Worm (Caenorhabditis elegans): Measurements from ENCODE around the gene T04H1.5.

Gene T04H1.5

DNA sequence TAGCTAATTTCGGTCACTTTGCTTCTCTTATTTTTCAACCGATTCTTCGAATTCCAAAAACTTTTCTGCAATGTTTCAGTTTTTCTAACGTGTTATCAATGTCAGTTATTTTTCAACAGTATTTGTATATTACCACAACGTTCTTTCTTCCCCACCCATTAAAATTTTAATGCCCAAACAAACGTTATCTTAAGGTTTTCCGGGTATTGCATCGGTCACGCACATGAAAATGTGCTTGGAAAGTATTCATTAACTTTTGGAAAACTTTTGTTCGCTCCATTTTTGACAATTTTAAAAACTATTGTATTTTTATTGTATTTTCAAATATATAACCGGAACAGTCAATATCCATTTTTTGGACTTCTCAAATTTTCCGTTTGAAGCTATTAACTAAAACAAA, 45.0 kb downstream of the T04H1.5 start:
- TF ChIP-seq chd-7 (tag; optimal IDR thresholded peaks at IDR 0.05) (no peak), hrde-1 (tag; optimal IDR thresholded peaks at IDR 0.05; ENCODE audit: borderline replicate concordance) (no peak), K12H6.12 (tag; optimal IDR thresholded peaks at IDR 0.05) (no peak), dpl-1 (GFP tag; optimal IDR thresholded peaks at IDR 0.05) (no peak), Y79H2A.3 (GFP tag; conservative IDR thresholded peaks at IDR 0.05) (no peak), ekl-4 (GFP tag; IDR thresholded peaks at IDR 0.05) (no peak), rec-8 (tag; optimal IDR thresholded peaks at IDR 0.05) (no peak), snpc-4 (GFP tag; optimal IDR thresholded peaks at IDR 0.05) (no peak), snpc-4 (tag; optimal IDR thresholded peaks at IDR 0.05) (no peak), F10E7.11 (tag; optimal IDR thresholded peaks at IDR 0.05) (no peak), mxl-1 (tag; optimal IDR thresholded peaks at IDR 0.05) (no peak)

DNA sequence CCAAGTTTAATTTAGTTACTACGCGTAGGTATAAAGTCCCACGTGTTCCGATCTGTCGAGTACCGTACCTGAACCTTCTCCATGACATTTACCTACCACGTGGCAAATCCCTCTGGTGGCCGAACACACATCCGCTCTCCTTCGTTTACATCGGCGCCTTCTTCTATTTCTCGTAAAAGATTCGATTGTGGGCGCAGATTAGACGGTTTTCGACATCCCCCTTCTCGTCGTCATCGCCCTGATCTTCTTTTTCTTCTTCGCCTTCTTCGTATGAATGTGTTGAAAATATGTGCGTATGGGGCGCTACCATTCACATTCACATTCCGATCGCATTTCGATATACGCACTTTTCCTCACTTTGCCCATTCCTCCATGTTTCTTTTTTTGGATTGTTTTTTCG, 45.7 kb downstream of the T04H1.5 start:
- TF ChIP-seq attf-6 (GFP tag; IDR thresholded peaks at IDR 0.05) = no peak

DNA sequence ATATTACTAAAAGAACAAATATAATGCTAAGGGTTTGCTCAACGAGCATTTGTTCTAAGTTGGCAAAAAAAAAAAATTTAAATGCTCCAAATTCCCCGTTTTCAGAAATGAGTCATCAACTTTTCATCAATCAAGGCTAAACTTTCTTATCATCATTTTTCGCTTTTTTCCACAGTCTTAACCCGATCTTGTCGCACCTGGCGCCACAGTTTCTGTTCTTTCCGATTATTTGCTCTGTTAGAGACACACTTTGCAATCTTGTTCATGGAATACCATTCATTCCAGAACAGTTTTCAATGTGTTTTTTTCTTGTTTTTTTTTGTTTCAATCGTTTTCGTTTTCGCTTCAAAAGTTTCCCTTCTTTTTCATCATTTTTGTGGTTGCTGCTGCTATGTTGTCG, 47.0 kb downstream of the T04H1.5 start:
- TF ChIP-seq cebp-1 (GFP tag; IDR thresholded peaks at IDR 0.05) = no peak
- TF ChIP-seq cebp-1 (tag; optimal IDR thresholded peaks at IDR 0.05) = no peak
- TF ChIP-seq ekl-4 (GFP tag; IDR thresholded peaks at IDR 0.05) = no peak
- no peak for TF ChIP-seq pbrm-1 (GFP tag; IDR thresholded peaks at IDR 0.05)
- TF ChIP-seq nhr-80 (tag; optimal IDR thresholded peaks at IDR 0.05) = peak; percentile 80

DNA sequence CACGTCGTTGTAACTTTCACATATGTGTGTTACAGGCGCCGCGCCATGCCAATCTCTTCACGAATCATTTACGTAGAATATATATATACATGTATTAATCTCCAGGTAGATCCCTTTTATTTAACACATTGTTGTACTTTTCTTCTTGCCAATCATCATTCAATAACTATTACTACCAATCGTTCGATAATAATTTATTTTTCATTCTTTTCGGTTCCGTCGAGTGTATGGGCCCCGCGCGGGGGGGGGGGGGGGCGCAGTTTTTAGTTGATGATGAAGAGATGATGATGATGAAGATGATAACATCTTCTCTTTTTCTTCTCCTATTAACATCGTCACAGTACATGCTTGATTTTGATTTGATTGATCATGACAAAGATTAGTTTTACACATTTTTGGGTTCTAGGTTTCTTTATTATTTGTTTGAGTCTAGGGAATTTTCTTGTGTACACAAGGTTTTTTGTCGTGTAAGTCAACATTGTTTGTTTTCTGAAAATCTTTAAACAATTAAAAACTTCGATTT, 48.2 kb downstream of the T04H1.5 start:
- TF ChIP-seq lin-40 (tag; optimal IDR thresholded peaks at IDR 0.05) (no peak), ztf-18 (tag; optimal IDR thresholded peaks at IDR 0.05) (no peak), lin-54 (GFP tag; optimal IDR thresholded peaks at IDR 0.05) (no peak), akir-1 (GFP tag; optimal IDR thresholded peaks at IDR 0.05) (no peak), sdz-38 (tag; optimal IDR thresholded peaks at IDR 0.05) (no peak)

DNA sequence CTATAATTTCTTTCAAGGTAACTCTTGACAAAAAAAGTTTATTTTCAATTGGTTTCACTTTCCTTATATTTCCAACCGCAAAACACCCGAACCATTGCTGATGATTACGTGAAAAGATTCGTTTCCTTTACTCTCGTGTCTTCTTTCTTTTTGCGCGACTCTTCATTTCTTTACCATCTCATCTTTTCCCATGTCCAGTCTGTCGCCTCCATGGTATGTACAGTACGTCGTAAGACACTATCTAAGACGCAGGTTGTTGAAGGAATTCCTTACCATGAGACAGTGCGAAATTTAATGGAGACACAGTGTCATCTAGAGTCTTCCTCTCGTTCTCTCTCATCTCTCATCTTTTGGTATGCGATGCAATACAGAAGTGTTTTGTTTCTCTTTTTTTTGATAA, 49.0 kb downstream of the T04H1.5 start:
- TF ChIP-seq rcor-1 (GFP tag; IDR thresholded peaks at IDR 0.05) (no peak), hmg-1.2 (GFP tag; IDR thresholded peaks at IDR 0.05) (peak; percentile 66; the same call in 1 of the 2 replicates), madf-3 (GFP tag; IDR thresholded peaks at IDR 0.05) (no peak), Y79H2A.3 (GFP tag; conservative IDR thresholded peaks at IDR 0.05) (no peak), rpc-1 (optimal IDR thresholded peaks at IDR 0.05) (no peak), rpc-1 (tag; optimal IDR thresholded peaks at IDR 0.05) (no peak), pha-4 (tag; optimal IDR thresholded peaks at IDR 0.05) (no peak), atf-7 (tag; optimal IDR thresholded peaks at IDR 0.05) (no peak), ztf-18 (tag; optimal IDR thresholded peaks at IDR 0.05) (peak; percentile 9), tbp1 (GFP tag; optimal IDR thresholded peaks at IDR 0.05) (peak; percentile 20), nfya-2 (GFP tag; IDR thresholded peaks at IDR 0.05) (no peak), ztf-22 (GFP tag; optimal IDR thresholded peaks at IDR 0.05) (no peak), cebp-2 (GFP tag; IDR thresholded peaks at IDR 0.05) (no peak), B0261.1 (tag; optimal IDR thresholded peaks at IDR 0.05) (no peak), him-1 (tag; optimal IDR thresholded peaks at IDR 0.05) (no peak), ccch-3 (GFP tag; optimal IDR thresholded peaks at IDR 0.05) (no peak), egl-18 (GFP tag; IDR thresholded peaks at IDR 0.05) (no peak), lir-1 (GFP tag; conservative IDR thresholded peaks at IDR 0.05) (no peak), K12H6.12 (tag; optimal IDR thresholded peaks at IDR 0.05) (no peak), snpc-1.3 (tag; optimal IDR thresholded peaks at IDR 0.05; ENCODE audit: insufficient read depth) (no peak), Y56A3A.18 (GFP tag; IDR thresholded peaks at IDR 0.05) (0 out of 2 replicates have a peak, but pooled peaks have one; percentile 64), ztf-6 (GFP tag; IDR thresholded peaks at IDR 0.05) (no peak), ceh-40 (GFP tag; IDR thresholded peaks at IDR 0.05) (no peak), hsf-1 (GFP tag; IDR thresholded peaks at IDR 0.05) (no peak), unc-130 (GFP tag; optimal IDR thresholded peaks at IDR 0.05) (no peak), F52B5.7 (tag; optimal IDR thresholded peaks at IDR 0.05) (no peak)

Data from whole organism, young adult.